Worm (Caenorhabditis elegans): ENCODE measurements around the gene sgo-1.

DNA sequence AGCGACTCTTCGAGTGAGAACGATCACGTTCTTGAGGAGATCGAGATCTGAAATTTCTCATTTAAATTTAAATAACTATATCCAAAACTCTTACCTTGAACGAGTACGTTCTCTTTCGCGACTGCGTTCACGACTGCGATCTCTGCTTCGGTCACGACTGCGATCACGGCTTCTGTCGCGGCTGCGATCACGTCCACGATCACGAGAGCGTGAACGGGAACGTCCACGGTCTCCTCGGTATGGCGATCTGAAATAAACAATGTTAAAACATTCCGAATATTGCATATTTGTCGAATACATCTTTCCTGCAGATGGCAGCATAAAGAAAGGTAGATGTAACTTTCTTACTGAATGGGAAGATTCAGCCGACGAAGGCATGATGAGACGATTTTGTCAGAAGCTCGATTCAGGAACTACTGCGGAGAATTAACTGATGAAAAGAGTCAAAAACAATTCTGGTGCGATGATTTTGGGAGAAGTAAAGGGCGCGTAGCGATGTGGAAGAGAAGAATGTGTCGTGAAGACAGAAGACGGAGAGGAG, 6.1 kb downstream of the sgo-1 start:
- TF ChIP-seq ztf-29 (GFP tag; IDR thresholded peaks at IDR 0.05) (no peak), flt-1 (GFP tag; IDR thresholded peaks at IDR 0.05) (no peak)

All from whole organism, midembryonic.